Worm (Caenorhabditis elegans): ENCODE measurements around the gene ced-11.

ced-11 gene

ce11 chrIII:9162634-9163118, 43.3 kb downstream of the ced-11 start, which contains the start of gene dgk-3:
dgk-3 (plus strand) TSS chrIII:9163068.
- no peak for TF ChIP-seq attf-6 (GFP tag; IDR thresholded peaks at IDR 0.05)
- TF ChIP-seq ceh-27 (GFP tag; optimal IDR thresholded peaks at IDR 0.05) = no peak
- TF ChIP-seq cebp-2 (GFP tag; IDR thresholded peaks at IDR 0.05) = no peak
- TF ChIP-seq B0035.1 (tag; optimal IDR thresholded peaks at IDR 0.05) = no peak
- TF ChIP-seq attf-5 (GFP tag; optimal IDR thresholded peaks at IDR 0.05) = no peak

- TF ChIP-seq ceh-91 (GFP tag; IDR thresholded peaks at IDR 0.05) (no peak), fkh-3 (tag; optimal IDR thresholded peaks at IDR 0.05) (no peak), mcd-1 (GFP tag; IDR thresholded peaks at IDR 0.05) (no peak), nfya-1 (tag; optimal IDR thresholded peaks at IDR 0.05; ENCODE audit: borderline replicate concordance, insufficient read depth) (no peak), rpc-1 (optimal IDR thresholded peaks at IDR 0.05) (no peak), rpc-1 (tag; optimal IDR thresholded peaks at IDR 0.05) (no peak), F10E7.11 (tag; optimal IDR thresholded peaks at IDR 0.05) (no peak), Y53G8AR.9 (GFP tag; conservative IDR thresholded peaks at IDR 0.05) (no peak), B0261.1 (tag; optimal IDR thresholded peaks at IDR 0.05) (no peak), lin-40 (tag; optimal IDR thresholded peaks at IDR 0.05) (no peak), F33H1.4 (GFP tag; IDR thresholded peaks at IDR 0.05) (no peak), Y53F4B.3 (GFP tag; IDR thresholded peaks at IDR 0.05) (no peak), F49E8.2 (tag; optimal IDR thresholded peaks at IDR 0.05; ENCODE audit: insufficient read depth) (no peak), attf-6 (GFP tag; IDR thresholded peaks at IDR 0.05) (no peak)
Observed at ce11 chrIII:9172702-9173101, 53.3 kb downstream of the ced-11 start, which contains the start of gene ina-1. ina-1 (minus strand) TSS chrIII:9172802.

- no peak for TF ChIP-seq F49E8.2 (tag; optimal IDR thresholded peaks at IDR 0.05; ENCODE audit: insufficient read depth)
- TF ChIP-seq nhr-80 (tag; optimal IDR thresholded peaks at IDR 0.05) = no peak
- no peak for TF ChIP-seq hlh-12 (tag; optimal IDR thresholded peaks at IDR 0.05)
- no peak for TF ChIP-seq Y95B8A.8 (GFP tag; IDR thresholded peaks at IDR 0.05)
- no peak for TF ChIP-seq ama-1 (optimal IDR thresholded peaks at IDR 0.05)
- no peak for TF ChIP-seq ama-1 (GFP tag; optimal IDR thresholded peaks at IDR 0.05)
- TF ChIP-seq tbx-9 (tag; optimal IDR thresholded peaks at IDR 0.05; ENCODE audit: borderline replicate concordance) = no peak
- TF ChIP-seq gei-17 (GFP tag; optimal IDR thresholded peaks at IDR 0.05) = no peak
- no peak for TF ChIP-seq F55B11.4 (tag; optimal IDR thresholded peaks at IDR 0.05; ENCODE audit: borderline replicate concordance, insufficient read depth)
- no peak for TF ChIP-seq ztf-28 (GFP tag; IDR thresholded peaks at IDR 0.05)
- no peak for TF ChIP-seq F33H1.4 (GFP tag; IDR thresholded peaks at IDR 0.05)
- TF ChIP-seq lin-35 (GFP tag; optimal IDR thresholded peaks at IDR 0.05) = no peak
- no peak for TF ChIP-seq mxl-1 (tag; optimal IDR thresholded peaks at IDR 0.05)
- TF ChIP-seq lsl-1 (GFP tag; optimal IDR thresholded peaks at IDR 0.05) = no peak
- TF ChIP-seq attf-6 (GFP tag; IDR thresholded peaks at IDR 0.05) = no peak
- TF ChIP-seq hmg-1.2 (GFP tag; IDR thresholded peaks at IDR 0.05) = no peak
- no peak for TF ChIP-seq hrde-1 (tag; optimal IDR thresholded peaks at IDR 0.05; ENCODE audit: borderline replicate concordance)
- no peak for TF ChIP-seq let-607 (tag; optimal IDR thresholded peaks at IDR 0.05)
- TF ChIP-seq ZK185.1 (tag; optimal IDR thresholded peaks at IDR 0.05; ENCODE audit: poor library complexity, severe bottlenecking) = no peak
- TF ChIP-seq efl-1 (GFP tag; optimal IDR thresholded peaks at IDR 0.05) = no peak
Observed at ce11 chrIII:9173239-9173638, 53.9 kb downstream of the ced-11 start.
